Fruit fly (Drosophila melanogaster) whole organism, embryonic: ENCODE measurements around the gene CG8312.

Experiments
- CG10366 ChIP-seq: fragments of 200-800 bp; sonication (Bioruptor generic); IDR thresholded peaks from 2 replicates; pipeline ENCODE4 v1.3.6; 2022; ENCODE audit warnings: missing biosample characterization, missing genetic modification characterization
- CG11093 ChIP-seq: fragments of 200-800 bp; sonication (Bioruptor generic); IDR thresholded peaks from 3 replicates; pipeline ENCODE4 v1.3.6; 2022; ENCODE audit warnings: missing biosample characterization, missing genetic modification characterization
- CG11398 ChIP-seq: fragments of 200-800 bp; sonication (Bioruptor generic); optimal IDR thresholded peaks from 2 replicates; lab custom pipeline; 2016; ENCODE audit warnings: missing biosample characterization, missing genetic modification characterization
- CG11696 ChIP-seq: fragments of 200-800 bp; sonication (Bioruptor generic); IDR thresholded peaks from 2 replicates; pipeline ENCODE4 v1.3.6; 2022; ENCODE audit warnings: missing biosample characterization, missing genetic modification characterization
- CG12155 ChIP-seq: fragments of 200-800 bp; sonication (Bioruptor generic); optimal IDR thresholded peaks from 3 replicates; lab custom pipeline; 2016; ENCODE audit warnings: missing biosample characterization, missing genetic modification characterization
- CG18011 ChIP-seq: fragments of 200-800 bp; sonication (Bioruptor generic); optimal IDR thresholded peaks from 2 replicates; lab custom pipeline; 2017; ENCODE audit warnings: missing biosample characterization, missing genetic modification characterization, mild to moderate bottlenecking, moderate library complexity, missing genotype
- CG18262 ChIP-seq: fragments of 200-800 bp; optimal IDR thresholded peaks from 3 replicates; lab custom pipeline; 2019; ENCODE audit warnings: missing biosample characterization, mild to moderate bottlenecking, missing genetic modification characterization, moderate library complexity
- CG18476 ChIP-seq: fragments of 200-800 bp; sonication (Bioruptor generic); optimal IDR thresholded peaks from 2 replicates; lab custom pipeline; 2016; ENCODE audit warnings: missing biosample characterization, mild to moderate bottlenecking, missing genetic modification characterization
- CG18619 ChIP-seq: fragments of 200-800 bp; sonication (Bioruptor generic); optimal IDR thresholded peaks from 3 replicates; lab custom pipeline; 2017; ENCODE audit warnings: missing biosample characterization, mild to moderate bottlenecking, missing genetic modification characterization
- CG2712 ChIP-seq: fragments of 200-800 bp; optimal IDR thresholded peaks from 3 replicates; lab custom pipeline; 2019; ENCODE audit warnings: missing biosample characterization, mild to moderate bottlenecking, missing genetic modification characterization, moderate library complexity
- CG32532 ChIP-seq: fragments of 200-800 bp; sonication (Bioruptor generic); IDR thresholded peaks from 2 replicates; pipeline ENCODE4 v1.3.6; 2022; ENCODE audit warnings: missing biosample characterization, missing genetic modification characterization
- CG3281 ChIP-seq: fragments of 200-800 bp; sonication (Bioruptor generic); optimal IDR thresholded peaks from 3 replicates; lab custom pipeline; 2017; ENCODE audit warnings: missing biosample characterization, mild to moderate bottlenecking, missing genetic modification characterization
- CG34422 ChIP-seq: fragments of 200-800 bp; sonication (Bioruptor generic); IDR thresholded peaks from 3 replicates; pipeline ENCODE4 v1.3.6; 2022; ENCODE audit warnings: missing biosample characterization, missing genetic modification characterization
- CG6654 ChIP-seq: fragments of 200-800 bp; sonication (Bioruptor generic); optimal IDR thresholded peaks from 2 replicates; lab custom pipeline; 2017; ENCODE audit warnings: missing biosample characterization, mild to moderate bottlenecking, missing genetic modification characterization
- CG6683 ChIP-seq: fragments of 200-800 bp; sonication (Bioruptor generic); optimal IDR thresholded peaks from 2 replicates; lab custom pipeline; 2017; ENCODE audit warnings: missing biosample characterization, mild to moderate bottlenecking, missing genetic modification characterization, missing genetic modification reagents
- CG8924 ChIP-seq: fragments of 200-800 bp; optimal IDR thresholded peaks from 3 replicates; lab custom pipeline; 2019; ENCODE audit warnings: missing biosample characterization, mild to moderate bottlenecking, missing genetic modification characterization, moderate library complexity
- CG9215 ChIP-seq: fragments of 200-800 bp; sonication (Bioruptor generic); IDR thresholded peaks from 2 replicates; pipeline ENCODE4 v1.3.6; 2022; ENCODE audit warnings: missing biosample characterization, missing genetic modification characterization
- CG9817 ChIP-seq: fragments of 200-800 bp; sonication (Bioruptor generic); optimal IDR thresholded peaks from 2 replicates; lab custom pipeline; 2018; ENCODE audit warnings: missing biosample characterization, mild to moderate bottlenecking, missing genetic modification characterization, moderate library complexity
- CG9876 ChIP-seq: fragments of 200-800 bp; sonication (Bioruptor generic); optimal IDR thresholded peaks from 2 replicates; lab custom pipeline; 2016; ENCODE audit warnings: missing biosample characterization, missing genetic modification characterization
- D ChIP-seq, 2 experiments: fragments of 200-800 bp in 1 of 2; fragments of >200 bp in 1 of 2; sonication (Bioruptor generic) in 1 of 2; optimal IDR thresholded peaks; 2 replicates in 1 of 2; 3 replicates in 1 of 2; lab custom pipeline; 2017; ENCODE audit warnings: mild to moderate bottlenecking in 1 of 2, missing biosample characterization in 1 of 2, missing genetic modification characterization in 1 of 2, missing genetic modification reagents in 1 of 2
- D19B ChIP-seq: fragments of 200-800 bp; sonication (Bioruptor generic); optimal IDR thresholded peaks from 2 replicates; lab custom pipeline; 2017; ENCODE audit warnings: missing biosample characterization, mild to moderate bottlenecking, missing genetic modification characterization
- Dfd ChIP-seq, 2 experiments: fragments of >200 bp; optimal IDR thresholded peaks; 2 replicates each; lab custom pipeline; 2017; ENCODE audit warnings: missing biosample characterization in 2 of 2, missing genetic modification characterization in 2 of 2
- E2f1 ChIP-seq: fragments of 200-800 bp; sonication (Bioruptor generic); IDR thresholded peaks from 2 replicates; pipeline ENCODE4 v1.3.6; 2022; ENCODE audit warnings: missing biosample characterization, missing genetic modification characterization
- HLHmδ ChIP-seq: fragments of 200-800 bp; sonication (Bioruptor generic); optimal IDR thresholded peaks from 2 replicates; lab custom pipeline; 2018; ENCODE audit warnings: missing biosample characterization, mild to moderate bottlenecking, missing genetic modification characterization, moderate library complexity
- Hr78 ChIP-seq, 2 experiments: fragments of 200-800 bp in 1 of 2; fragments of >200 bp in 1 of 2; sonication (Bioruptor generic) in 1 of 2; optimal IDR thresholded peaks; 2 replicates each; lab custom pipeline; 2017 to 2019; ENCODE audit warnings: missing biosample characterization in 2 of 2, missing genetic modification characterization in 2 of 2, mild to moderate bottlenecking in 1 of 2, moderate library complexity in 1 of 2
- Lim3 ChIP-seq: fragments of 200-800 bp; sonication (Bioruptor generic); IDR thresholded peaks from 2 replicates; pipeline ENCODE4 v1.3.6; 2022; ENCODE audit warnings: missing biosample characterization, missing genetic modification characterization
- Nf-YB ChIP-seq: fragments of 200-800 bp; sonication (Bioruptor generic); optimal IDR thresholded peaks from 3 replicates; lab custom pipeline; 2019; ENCODE audit warnings: missing biosample characterization, mild to moderate bottlenecking, missing genetic modification characterization, moderate library complexity
- PHDP ChIP-seq: fragments of 200-800 bp; sonication (Bioruptor generic); optimal IDR thresholded peaks from 3 replicates; lab custom pipeline; 2018; ENCODE audit warnings: missing biosample characterization, mild to moderate bottlenecking, missing genetic modification characterization, moderate library complexity
- Usf ChIP-seq: fragments of 200-800 bp; sonication (Bioruptor generic); optimal IDR thresholded peaks from 2 replicates; lab custom pipeline; 2017; ENCODE audit warnings: missing genotype, missing biosample characterization, missing genetic modification characterization
- Xrp1 ChIP-seq: fragments of 200-800 bp; sonication (Bioruptor generic); IDR thresholded peaks from 2 replicates; pipeline ENCODE4 v1.3.6; 2022; ENCODE audit warnings: missing biosample characterization, missing genetic modification characterization
- al ChIP-seq: fragments of 200-800 bp; sonication (Bioruptor generic); IDR thresholded peaks from 2 replicates; pipeline ENCODE4 v1.3.6; 2022; ENCODE audit warnings: missing biosample characterization, missing genetic modification characterization
- amos ChIP-seq: fragments of 200-800 bp; sonication (Bioruptor generic); IDR thresholded peaks from 2 replicates; pipeline ENCODE4 v1.3.6; 2022; ENCODE audit warnings: missing biosample characterization, missing genetic modification characterization; ENCODE audit not compliant: partially characterized antibody
- bowl ChIP-seq: fragments of 200-800 bp; sonication (Bioruptor generic); IDR thresholded peaks from 2 replicates; pipeline ENCODE4 v1.3.6; 2022; ENCODE audit warnings: missing biosample characterization, missing genetic modification characterization
- crol ChIP-seq: fragments of 200-800 bp; sonication (Bioruptor generic); IDR thresholded peaks from 2 replicates; pipeline ENCODE4 v1.3.6; 2022; ENCODE audit warnings: missing biosample characterization, missing genetic modification characterization
- da ChIP-seq: fragments of 200-800 bp; sonication (Bioruptor generic); optimal IDR thresholded peaks from 2 replicates; lab custom pipeline; 2016; ENCODE audit warnings: missing biosample characterization, missing genetic modification characterization
- dysf ChIP-seq: fragments of 200-800 bp; sonication (Bioruptor generic); IDR thresholded peaks from 3 replicates; pipeline ENCODE4 v1.3.6; 2022; ENCODE audit warnings: missing biosample characterization, missing genetic modification characterization
- eve ChIP-seq, 2 experiments: fragments of >200 bp; optimal IDR thresholded peaks; 2 replicates each; lab custom pipeline; 2017; ENCODE audit warnings: missing biosample characterization in 2 of 2, missing genetic modification characterization in 2 of 2
- eyg ChIP-seq: fragments of 200-800 bp; sonication (Bioruptor generic); optimal IDR thresholded peaks from 3 replicates; lab custom pipeline; 2016; ENCODE audit warnings: missing biosample characterization, missing genetic modification characterization
- gem ChIP-seq: fragments of 200-800 bp; sonication (Bioruptor generic); optimal IDR thresholded peaks from 2 replicates; lab custom pipeline; 2019; ENCODE audit warnings: missing biosample characterization, mild to moderate bottlenecking, missing genetic modification characterization, moderate library complexity
- grau ChIP-seq: fragments of 200-800 bp; optimal IDR thresholded peaks from 3 replicates; lab custom pipeline; 2019; ENCODE audit warnings: missing biosample characterization, mild to moderate bottlenecking, missing genetic modification characterization, moderate library complexity
- lmd ChIP-seq: fragments of 200-800 bp; sonication (Bioruptor generic); IDR thresholded peaks from 2 replicates; pipeline ENCODE4 v1.3.6; 2022; ENCODE audit warnings: missing biosample characterization, missing genetic modification characterization
- pb ChIP-seq: fragments of 200-800 bp; sonication (Bioruptor generic); optimal IDR thresholded peaks from 3 replicates; lab custom pipeline; 2016; ENCODE audit warnings: missing biosample characterization, missing genetic modification characterization
- pros ChIP-seq: fragments of 200-800 bp; sonication (Bioruptor generic); optimal IDR thresholded peaks from 3 replicates; lab custom pipeline; 2019; ENCODE audit warnings: missing biosample characterization, mild to moderate bottlenecking, missing genetic modification characterization, moderate library complexity
- repo ChIP-seq: fragments of 200-800 bp; sonication (Bioruptor generic); optimal IDR thresholded peaks from 2 replicates; lab custom pipeline; 2016; ENCODE audit warnings: missing biosample characterization, missing genetic modification characterization
- slbo ChIP-seq: fragments of 200-800 bp; sonication (Bioruptor generic); IDR thresholded peaks from 2 replicates; pipeline ENCODE4 v1.3.6; 2022; ENCODE audit warnings: missing biosample characterization, missing genetic modification characterization
- trem ChIP-seq: fragments of 200-800 bp; optimal IDR thresholded peaks from 3 replicates; lab custom pipeline; 2019; ENCODE audit warnings: missing biosample characterization, mild to moderate bottlenecking, missing genetic modification characterization, moderate library complexity
- trh ChIP-seq: fragments of 200-800 bp; sonication (Bioruptor generic); optimal IDR thresholded peaks from 2 replicates; lab custom pipeline; 2016; ENCODE audit warnings: missing biosample characterization, missing genetic modification characterization
- vfl ChIP-seq: fragments of 200-800 bp; sonication (Bioruptor generic); optimal IDR thresholded peaks from 2 replicates; lab custom pipeline; 2016; ENCODE audit warnings: missing biosample characterization, missing genetic modification characterization
- zfh1 ChIP-seq: fragments of 200-800 bp; sonication (Bioruptor generic); IDR thresholded peaks from 3 replicates; pipeline ENCODE4 v1.3.6; 2022; ENCODE audit warnings: missing biosample characterization, missing genetic modification characterization

The CG8312 gene

DNA sequence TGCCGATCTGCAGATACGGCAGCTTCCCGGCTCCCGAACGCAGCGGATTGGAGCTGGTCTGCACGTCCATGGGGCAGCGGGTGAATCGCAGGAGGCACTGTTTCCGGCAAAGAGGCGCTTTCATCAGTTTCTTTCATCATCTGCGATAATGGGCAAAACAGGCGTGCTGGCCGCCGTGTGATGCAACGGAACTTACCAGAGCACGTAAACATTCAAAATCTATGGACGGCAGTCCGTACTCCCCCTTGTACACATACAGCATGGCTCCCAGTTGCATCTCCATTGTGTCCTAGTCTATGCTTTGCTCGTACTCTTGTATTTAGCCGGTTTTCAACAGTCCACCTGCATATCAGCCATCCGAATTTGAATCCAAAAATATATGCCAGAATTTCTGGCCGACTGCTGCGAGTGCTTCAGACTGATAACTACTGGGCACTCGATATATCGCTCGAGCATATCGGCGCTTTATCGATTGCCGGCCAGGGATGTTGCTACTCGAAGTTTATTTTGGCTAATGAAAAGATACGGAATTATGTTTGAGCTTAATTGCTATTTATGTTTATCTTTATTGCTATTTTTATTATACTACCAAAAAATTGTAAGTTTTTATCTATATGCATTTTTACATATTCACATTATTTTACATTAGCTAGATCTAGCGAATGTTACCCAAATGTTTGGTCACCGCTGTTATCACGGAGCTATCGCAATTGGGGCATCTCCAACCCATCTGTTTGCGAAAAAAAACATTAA is 27.7 kb upstream of the CG8312 start, which contains the start of the genes CG9393 and Vps45:
Gene CG9393, minus strand, starts transcription at position 434 of the 753 bp plus-strand sequence.
Gene Vps45, plus strand, starts transcription at position 685 of the 753 bp plus-strand sequence.
- TF ChIP-seq crol, result no peak
- TF ChIP-seq Lim3 (GFP tag; lab: Robert Waterston, UW), result no peak
- peak; percentile 52; the same call in 1 of the 2 replicates for TF ChIP-seq CG10366 (GFP tag; lab: Robert Waterston, UW)
- TF ChIP-seq CG8924 (tag; lab: Kevin White, UChicago), result peak; percentile 68
- TF ChIP-seq pros (GFP tag; lab: Kevin White, UChicago), result no peak
- no peak; the same call in 2 of the 3 replicates for TF ChIP-seq CG34422 (GFP tag; lab: Robert Waterston, UW)
- 0 out of 3 replicates have a peak, but pooled peaks have one; percentile 16 for TF ChIP-seq dysf (GFP tag; lab: Robert Waterston, UW)
- peak; percentile 52 for TF ChIP-seq vfl
- peak; percentile 57 for TF ChIP-seq da (GFP tag; lab: Kevin White, UChicago)
- TF ChIP-seq Xrp1 (GFP tag; lab: Robert Waterston, UW), result peak; percentile 66
- TF ChIP-seq D19B, result no peak
- TF ChIP-seq CG18262, result peak; percentile 53
- TF ChIP-seq trem (tag; lab: Kevin White, UChicago), result peak; percentile 78
- peak; percentile 27 for TF ChIP-seq CG18619 (GFP tag; lab: Kevin White, UChicago)
- TF ChIP-seq CG11696 (GFP tag; lab: Robert Waterston, UW), result no peak
- peak; percentile 47 for TF ChIP-seq CG32532 (GFP tag; lab: Robert Waterston, UW)
- TF ChIP-seq CG6654 (GFP tag; lab: Kevin White, UChicago), result no peak
- TF ChIP-seq CG9817 (tag; lab: Kevin White, UChicago), result peak; percentile 71
- TF ChIP-seq CG11093 (GFP tag; lab: Robert Waterston, UW), result no peak
- no peak for TF ChIP-seq bowl
- TF ChIP-seq Hr78 (GFP tag; optimal IDR thresholded peaks at IDR 0.05; lab: Kevin White, UChicago), result no peak
- peak; percentile 63 for TF ChIP-seq CG12155 (GFP tag; lab: Kevin White, UChicago)
- TF ChIP-seq slbo (GFP tag; lab: Robert Waterston, UW), result peak; percentile 76
- peak; percentile 66 for TF ChIP-seq grau (tag; lab: Kevin White, UChicago)
- no peak for TF ChIP-seq gem (tag; lab: Kevin White, UChicago)
- TF ChIP-seq pb (GFP tag; lab: Kevin White, UChicago), result no peak
- peak; percentile 63 for TF ChIP-seq CG9215
- TF ChIP-seq Dfd (GFP tag; optimal IDR thresholded peaks at IDR 0.05; lab: Kevin White, UChicago), result no peak
- peak; percentile 17 for TF ChIP-seq Nf-YB
- peak; percentile 16; the same call in 1 of the 2 replicates for TF ChIP-seq E2f1 (GFP tag; lab: Robert Waterston, UW)
- TF ChIP-seq Usf (GFP tag; lab: Kevin White, UChicago), result no peak
- no peak for TF ChIP-seq repo
- peak; percentile 52 for TF ChIP-seq CG18476 (GFP tag; lab: Kevin White, UChicago)
- TF ChIP-seq CG18011 (GFP tag; lab: Kevin White, UChicago), result peak; percentile 25
- no peak for TF ChIP-seq zfh1 (GFP tag; lab: Robert Waterston, UW)
- TF ChIP-seq CG6683, result peak; percentile 5
- TF ChIP-seq CG9876, result peak; percentile 12
- peak; percentile 60 for TF ChIP-seq lmd (GFP tag; lab: Robert Waterston, UW)
- no peak for TF ChIP-seq eyg (GFP tag; lab: Kevin White, UChicago)
- peak; percentile 55 for TF ChIP-seq PHDP (tag; lab: Kevin White, UChicago)
- TF ChIP-seq HLHmδ, result no peak
- peak; percentile 67 for TF ChIP-seq CG2712 (tag; lab: Kevin White, UChicago)
- TF ChIP-seq CG3281 (GFP tag; lab: Kevin White, UChicago), result no peak
- peak; percentile 94 for TF ChIP-seq amos (GFP tag; lab: Robert Waterston, UW)
- TF ChIP-seq eve (GFP tag; optimal IDR thresholded peaks at IDR 0.05; lab: Kevin White, UChicago), result no peak
- TF ChIP-seq CG11398 (GFP tag; lab: Kevin White, UChicago), result peak; percentile 33
- TF ChIP-seq D (optimal IDR thresholded peaks at IDR 0.05; lab: Kevin White, UChicago), result no peak
- TF ChIP-seq D (GFP tag; optimal IDR thresholded peaks at IDR 0.05; lab: Kevin White, UChicago), result no peak
- peak; percentile 16 for TF ChIP-seq trh (GFP tag; lab: Kevin White, UChicago)
- peak; percentile 67 for TF ChIP-seq al (GFP tag; lab: Robert Waterston, UW)
